Worm (Caenorhabditis elegans): ENCODE data around the gene mbf-1.

Gene mbf-1

ce11 chrIV:11503654-11504053 is 23.5 kb upstream of the mbf-1 start:
- TF ChIP-seq nhr-71 (tag; optimal IDR thresholded peaks at IDR 0.05) (peak; percentile 25), efl-1 (optimal IDR thresholded peaks at IDR 0.05) (no peak), efl-1 (GFP tag; optimal IDR thresholded peaks at IDR 0.05 in 1 of 2) (no peak), lin-14 (GFP tag; optimal IDR thresholded peaks at IDR 0.05) (peak; percentile 17), snu-23 (GFP tag; optimal IDR thresholded peaks at IDR 0.05) (peak; percentile 21), dpl-1 (GFP tag; optimal IDR thresholded peaks at IDR 0.05) (no peak), C04F5.9 (tag; optimal IDR thresholded peaks at IDR 0.05) (no peak), skn-1 (tag; optimal IDR thresholded peaks at IDR 0.05) (no peak), elt-3 (tag; optimal IDR thresholded peaks at IDR 0.05) (peak in 2 of 6 experiments; percentile 10 to 16), tbx-2 (tag; optimal IDR thresholded peaks at IDR 0.05) (peak; percentile 5), nhr-90 (tag; optimal IDR thresholded peaks at IDR 0.05; ENCODE audit: poor library complexity) (peak; percentile 8), nhr-85 (tag) (peak; percentile 75), nhr-28 (tag; optimal IDR thresholded peaks at IDR 0.05) (no peak), ztf-4 (tag; optimal IDR thresholded peaks at IDR 0.05) (no peak), pqm-1 (tag; optimal IDR thresholded peaks at IDR 0.05) (no peak), unc-130 (tag; optimal IDR thresholded peaks at IDR 0.05) (peak; percentile 24), nhr-20 (tag; optimal IDR thresholded peaks at IDR 0.05) (peak; percentile 40), alr-1 (tag; optimal IDR thresholded peaks at IDR 0.05; ENCODE audit: borderline replicate concordance) (no peak), blmp-1 (tag; optimal IDR thresholded peaks at IDR 0.05) (peak; percentile 34), nhr-19 (GFP tag; conservative IDR thresholded peaks at IDR 0.05) (0 out of 2 replicates have a peak, but pooled peaks have one; percentile 3)

- TF ChIP-seq nhr-237 (tag; optimal IDR thresholded peaks at IDR 0.05) (no peak), irx-1 (tag; optimal IDR thresholded peaks at IDR 0.05) (no peak), C04F5.9 (tag; optimal IDR thresholded peaks at IDR 0.05) (no peak), lin-14 (GFP tag; optimal IDR thresholded peaks at IDR 0.05) (no peak), hpl-2 (GFP tag; optimal IDR thresholded peaks at IDR 0.05) (no peak), sox-4 (tag; optimal IDR thresholded peaks at IDR 0.05) (no peak), elt-3 (tag; optimal IDR thresholded peaks at IDR 0.05) (no peak), C34B4.2 (tag; optimal IDR thresholded peaks at IDR 0.05) (no peak), skn-1 (tag; optimal IDR thresholded peaks at IDR 0.05) (no peak), nhr-85 (tag) (no peak), ceh-82 (tag; optimal IDR thresholded peaks at IDR 0.05) (no peak), pax-3 (tag; optimal IDR thresholded peaks at IDR 0.05) (no peak), pqm-1 (tag; optimal IDR thresholded peaks at IDR 0.05) (no peak), egl-27 (tag; optimal IDR thresholded peaks at IDR 0.05) (no peak), unc-86 (tag; optimal IDR thresholded peaks at IDR 0.05) (no peak), mep-1 (tag; optimal IDR thresholded peaks at IDR 0.05) (no peak), nhr-77 (tag; optimal IDR thresholded peaks at IDR 0.05) (no peak), mab-9 (GFP tag; IDR thresholded peaks at IDR 0.05) (no peak), ztf-11 (tag; optimal IDR thresholded peaks at IDR 0.05) (no peak), nhr-71 (tag; optimal IDR thresholded peaks at IDR 0.05) (no peak)
Observed at ce11 chrIV:11500421-11500820, 20.3 kb upstream of the mbf-1 start, which contains the start of gene H21P03.10. Gene H21P03.10 (plus strand): TSS chrIV:11500721.

ce11 chrIV:11498169-11498568 is 18.0 kb upstream of the mbf-1 start, which contains the start of gene sms-1:
Gene sms-1 (minus strand): TSS chrIV:11498174.
- TF ChIP-seq ceh-88 (GFP tag; IDR thresholded peaks at IDR 0.05) = no peak
- TF ChIP-seq aly-2 (tag; optimal IDR thresholded peaks at IDR 0.05) = no peak
- TF ChIP-seq ceh-82 (tag; optimal IDR thresholded peaks at IDR 0.05) = no peak
- TF ChIP-seq ceh-90 (tag; optimal IDR thresholded peaks at IDR 0.05) = no peak
- TF ChIP-seq lir-3 (tag; optimal IDR thresholded peaks at IDR 0.05; ENCODE audit: poor library complexity) = no peak
- TF ChIP-seq pag-3 (tag; optimal IDR thresholded peaks at IDR 0.05; ENCODE audit: borderline replicate concordance, insufficient read depth) = no peak
- no peak for TF ChIP-seq dsc-1 (tag; optimal IDR thresholded peaks at IDR 0.05)
- TF ChIP-seq jun-1 (tag; optimal IDR thresholded peaks at IDR 0.05) = no peak
- no peak for TF ChIP-seq unc-130 (tag; optimal IDR thresholded peaks at IDR 0.05)
- TF ChIP-seq nhr-11 (tag; optimal IDR thresholded peaks at IDR 0.05) = no peak
- TF ChIP-seq elt-2 (tag; optimal IDR thresholded peaks at IDR 0.05) = no peak
- no peak for TF ChIP-seq tbx-2 (tag; optimal IDR thresholded peaks at IDR 0.05)
- no peak for TF ChIP-seq lin-14 (GFP tag; optimal IDR thresholded peaks at IDR 0.05)
- no peak for TF ChIP-seq nhr-85 (tag)

Data from whole organism, L1 larva.